Worm (Caenorhabditis elegans) whole organism, midembryonic: ENCODE results near the gene gly-9.

Source experiments
- T22C8.4 ChIP-seq: fragments of 200-800 bp; sonication (Bioruptor generic); IDR thresholded peaks from 2 replicates; pipeline ENCODE4 v1.3.6; 2022; ENCODE audit warnings: missing genetic modification characterization, missing compliant biosample characterization
- cog-1 ChIP-seq: sonication (generic microtip); optimal IDR thresholded peaks from 2 replicates; lab custom pipeline; 2016; ENCODE audit warnings: missing genetic modification characterization, missing compliant biosample characterization
- klf-2 ChIP-seq: fragments of 200-800 bp; sonication (Bioruptor generic); conservative IDR thresholded peaks from 2 replicates; pipeline ENCODE4 v1.3.6; 2022; ENCODE audit warnings: missing genetic modification reagents, missing genetic modification characterization, missing compliant biosample characterization
- ztf-23 ChIP-seq: fragments of 200-800 bp; sonication (Bioruptor generic); IDR thresholded peaks from 2 replicates; pipeline ENCODE4 v1.3.6; 2022; ENCODE audit warnings: missing genetic modification reagents, missing genetic modification characterization, missing compliant biosample characterization
- ztf-29 ChIP-seq: fragments of 200-800 bp; sonication (Bioruptor generic); IDR thresholded peaks from 2 replicates; pipeline ENCODE4 v1.3.6; 2022; ENCODE audit warnings: missing genetic modification reagents, missing genetic modification characterization, missing compliant biosample characterization

ce11 chrIII:11289876-11290275 is 504 bp downstream of the gly-9 start:
- TF ChIP-seq ztf-23 (GFP tag; lab: Robert Waterston, UW) (no peak), ztf-29 (GFP tag; lab: Robert Waterston, UW) (no peak), klf-2 (GFP tag; lab: Robert Waterston, UW) (no peak), cog-1 (no peak), T22C8.4 (GFP tag; lab: Robert Waterston, UW) (no peak)
